Worm (Caenorhabditis elegans) whole organism, L2 larva: ENCODE measurements around the gene sut-1.

Experiments
- alr-1 ChIP-seq: fragments of 150-350 bp; optimal IDR thresholded peaks from 2 replicates; lab custom pipeline; 2014; ENCODE audit warnings: missing biosample characterization, missing genetic modification characterization
- aly-2 ChIP-seq: fragments of 150-350 bp; optimal IDR thresholded peaks from 2 replicates; lab custom pipeline; 2014; ENCODE audit warnings: missing biosample characterization, missing genetic modification characterization
- egl-27 ChIP-seq: sonication (generic microtip); optimal IDR thresholded peaks from 3 replicates; lab custom pipeline; 2017; ENCODE audit warnings: missing biosample characterization, missing genetic modification reagents, missing genetic modification characterization
- nhr-12 ChIP-seq: fragments of 150-350 bp; optimal IDR thresholded peaks from 2 replicates; lab custom pipeline; 2014; ENCODE audit warnings: missing biosample characterization, missing genetic modification characterization
- nhr-237 ChIP-seq: fragments of 150-350 bp; optimal IDR thresholded peaks from 2 replicates; lab custom pipeline; 2014; ENCODE audit warnings: missing biosample characterization, missing genetic modification characterization
- skn-1 ChIP-seq: sonication (generic microtip); optimal IDR thresholded peaks from 2 replicates; lab custom pipeline; 2017; ENCODE audit warnings: missing biosample characterization, missing genetic modification characterization
- snpc-4 ChIP-seq: fragments of 150-350 bp; optimal IDR thresholded peaks from 2 replicates; lab custom pipeline; 2014; ENCODE audit warnings: missing biosample characterization, missing genetic modification characterization
- unc-62 ChIP-seq: fragments of 150-350 bp; optimal IDR thresholded peaks from 2 replicates; lab custom pipeline; 2014; ENCODE audit warnings: missing biosample characterization, missing genetic modification reagents, missing genetic modification characterization
- zag-1 ChIP-seq: fragments of 150-350 bp; optimal IDR thresholded peaks from 2 replicates; lab custom pipeline; 2014; ENCODE audit warnings: missing biosample characterization, missing genetic modification characterization

DNA sequence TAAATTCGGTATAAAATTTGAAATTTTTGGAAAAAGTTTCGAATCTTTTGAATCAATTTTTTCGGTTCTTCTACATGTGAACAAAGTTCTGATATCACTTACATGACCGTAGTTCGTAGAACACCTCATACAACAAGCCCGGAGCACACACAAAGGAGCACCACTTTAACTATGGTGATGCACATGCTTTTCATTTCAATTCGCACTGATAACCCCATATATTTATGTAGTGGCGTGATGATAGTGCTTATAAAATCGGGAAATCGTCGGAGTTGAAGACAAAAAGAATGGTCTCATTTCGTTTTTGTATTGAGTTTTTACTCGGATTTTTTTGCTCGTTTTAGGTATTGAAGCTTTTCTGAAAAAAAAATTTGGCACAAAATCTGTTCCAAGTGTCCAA lies 17.6 kb upstream of the sut-1 start, which contains the start of gene W09B6.4:
- TF ChIP-seq egl-27 (tag; lab: Kevin White, UChicago) = no peak
- no peak for TF ChIP-seq snpc-4 (tag; lab: Kevin White, UChicago)
- TF ChIP-seq nhr-12 = no peak
- no peak for TF ChIP-seq nhr-237
- no peak for TF ChIP-seq alr-1 (tag; lab: Kevin White, UChicago)
- TF ChIP-seq skn-1 (tag; lab: Kevin White, UChicago) = peak; percentile 29
- TF ChIP-seq zag-1 = no peak
- no peak for TF ChIP-seq aly-2 (tag; lab: Kevin White, UChicago)
- TF ChIP-seq unc-62 (GFP tag; lab: Kevin White, UChicago) = no peak
